Worm (Caenorhabditis elegans): Measurements from ENCODE around the gene C06H5.11.
"Not testable (repeated sequence)": the region's sequence is repeated elsewhere in the genome, so short reads cannot be mapped to it uniquely, and the experiment has no call there.

Gene C06H5.11

ce11 chrV:17893959-17894358 lies at the start of gene C06H5.11:
C06H5.11 (minus strand) TSS chrV:17894059.
- not testable (repeated sequence) for TF ChIP-seq ref-1 (GFP tag; conservative IDR thresholded peaks at IDR 0.05); med-1 (GFP tag; optimal IDR thresholded peaks at IDR 0.05; ENCODE audit: insufficient read depth); ztf-29 (GFP tag; IDR thresholded peaks at IDR 0.05)

ce11 chrV:17938978-17939377 lies 45.1 kb upstream of the C06H5.11 start:
- TF ChIP-seq klf-2 (GFP tag; conservative IDR thresholded peaks at IDR 0.05) = no peak
- TF ChIP-seq med-1 (GFP tag; optimal IDR thresholded peaks at IDR 0.05; ENCODE audit: insufficient read depth) = no peak
- TF ChIP-seq ztf-23 (GFP tag; IDR thresholded peaks at IDR 0.05) = no peak
- no peak for TF ChIP-seq tab-1 (GFP tag; IDR thresholded peaks at IDR 0.05)
- no peak for TF ChIP-seq cog-1 (tag; optimal IDR thresholded peaks at IDR 0.05)

ce11 chrV:17935857-17936256 lies 42.0 kb upstream of the C06H5.11 start:
- TF ChIP-seq ref-1 (GFP tag; conservative IDR thresholded peaks at IDR 0.05) (no peak), klf-2 (GFP tag; conservative IDR thresholded peaks at IDR 0.05) (no peak), med-1 (GFP tag; optimal IDR thresholded peaks at IDR 0.05; ENCODE audit: insufficient read depth) (no peak), cog-1 (tag; optimal IDR thresholded peaks at IDR 0.05) (no peak), T22C8.4 (GFP tag; IDR thresholded peaks at IDR 0.05) (no peak), flt-1 (GFP tag; IDR thresholded peaks at IDR 0.05) (no peak)

- TF ChIP-seq med-1 (GFP tag; optimal IDR thresholded peaks at IDR 0.05; ENCODE audit: insufficient read depth) (no peak), ztf-23 (GFP tag; IDR thresholded peaks at IDR 0.05) (no peak), ztf-29 (GFP tag; IDR thresholded peaks at IDR 0.05) (no peak), klf-2 (GFP tag; conservative IDR thresholded peaks at IDR 0.05) (no peak), flt-1 (GFP tag; IDR thresholded peaks at IDR 0.05) (no peak), T22C8.4 (GFP tag; IDR thresholded peaks at IDR 0.05) (no peak), ref-1 (GFP tag; conservative IDR thresholded peaks at IDR 0.05) (no peak), cog-1 (tag; optimal IDR thresholded peaks at IDR 0.05) (no peak), tab-1 (GFP tag; IDR thresholded peaks at IDR 0.05) (no peak)
Observed at ce11 chrV:17931795-17932194, 37.9 kb upstream of the C06H5.11 start.

ce11 chrV:17928128-17928527 lies 34.3 kb upstream of the C06H5.11 start:
- TF ChIP-seq cog-1 (tag; optimal IDR thresholded peaks at IDR 0.05) (no peak), T22C8.4 (GFP tag; IDR thresholded peaks at IDR 0.05) (no peak), ztf-29 (GFP tag; IDR thresholded peaks at IDR 0.05) (no peak), flt-1 (GFP tag; IDR thresholded peaks at IDR 0.05) (no peak), ref-1 (GFP tag; conservative IDR thresholded peaks at IDR 0.05) (no peak), ztf-23 (GFP tag; IDR thresholded peaks at IDR 0.05) (no peak), tab-1 (GFP tag; IDR thresholded peaks at IDR 0.05) (no peak), klf-2 (GFP tag; conservative IDR thresholded peaks at IDR 0.05) (no peak), med-1 (GFP tag; optimal IDR thresholded peaks at IDR 0.05; ENCODE audit: insufficient read depth) (no peak)

ce11 chrV:17924095-17925000 lies 30.5 kb upstream of the C06H5.11 start, which contains the start of gene usp-50:
usp-50 (plus strand) TSS chrV:17924916.
- TF ChIP-seq ztf-29 (GFP tag; IDR thresholded peaks at IDR 0.05) = peak; percentile 53; the same call in 1 of the 2 replicates

ce11 chrV:17921423-17921822 lies 27.6 kb upstream of the C06H5.11 start, which contains the start of gene E01B7.2:
E01B7.2 (plus strand) TSS chrV:17921772.
- TF ChIP-seq ztf-23 (GFP tag; IDR thresholded peaks at IDR 0.05) = no peak
- TF ChIP-seq ztf-29 (GFP tag; IDR thresholded peaks at IDR 0.05) = no peak
- no peak for TF ChIP-seq T22C8.4 (GFP tag; IDR thresholded peaks at IDR 0.05)
- no peak for TF ChIP-seq klf-2 (GFP tag; conservative IDR thresholded peaks at IDR 0.05)
- no peak for TF ChIP-seq tab-1 (GFP tag; IDR thresholded peaks at IDR 0.05)
- TF ChIP-seq ref-1 (GFP tag; conservative IDR thresholded peaks at IDR 0.05) = no peak

- no peak for TF ChIP-seq ztf-29 (GFP tag; IDR thresholded peaks at IDR 0.05)
- TF ChIP-seq T22C8.4 (GFP tag; IDR thresholded peaks at IDR 0.05) = no peak
- no peak for TF ChIP-seq med-1 (GFP tag; optimal IDR thresholded peaks at IDR 0.05; ENCODE audit: insufficient read depth)
Observed at ce11 chrV:17918726-17919125, 24.9 kb upstream of the C06H5.11 start, which contains the start of gene C06H5.8. C06H5.8 (plus strand) TSS chrV:17919026.

ce11 chrV:17910019-17910418 lies 16.2 kb upstream of the C06H5.11 start, which contains the start of gene dcar-1:
dcar-1 (plus strand) TSS chrV:17910319.
- TF ChIP-seq med-1 (GFP tag; optimal IDR thresholded peaks at IDR 0.05; ENCODE audit: insufficient read depth) (no peak), klf-2 (GFP tag; conservative IDR thresholded peaks at IDR 0.05) (no peak), ztf-23 (GFP tag; IDR thresholded peaks at IDR 0.05) (no peak), ztf-29 (GFP tag; IDR thresholded peaks at IDR 0.05) (no peak), ref-1 (GFP tag; conservative IDR thresholded peaks at IDR 0.05) (no peak), tab-1 (GFP tag; IDR thresholded peaks at IDR 0.05) (no peak), cog-1 (tag; optimal IDR thresholded peaks at IDR 0.05) (no peak), flt-1 (GFP tag; IDR thresholded peaks at IDR 0.05) (no peak), T22C8.4 (GFP tag; IDR thresholded peaks at IDR 0.05) (no peak)

- TF ChIP-seq T22C8.4 (GFP tag; IDR thresholded peaks at IDR 0.05) = no peak
- TF ChIP-seq med-1 (GFP tag; optimal IDR thresholded peaks at IDR 0.05; ENCODE audit: insufficient read depth) = no peak
- no peak for TF ChIP-seq ztf-29 (GFP tag; IDR thresholded peaks at IDR 0.05)
- no peak for TF ChIP-seq cog-1 (tag; optimal IDR thresholded peaks at IDR 0.05)
- TF ChIP-seq klf-2 (GFP tag; conservative IDR thresholded peaks at IDR 0.05) = no peak
- TF ChIP-seq ztf-23 (GFP tag; IDR thresholded peaks at IDR 0.05) = no peak
- no peak for TF ChIP-seq tab-1 (GFP tag; IDR thresholded peaks at IDR 0.05)
- TF ChIP-seq flt-1 (GFP tag; IDR thresholded peaks at IDR 0.05) = no peak
- TF ChIP-seq ref-1 (GFP tag; conservative IDR thresholded peaks at IDR 0.05) = no peak
Observed at ce11 chrV:17905765-17906164, 11.9 kb upstream of the C06H5.11 start.

All from whole organism, midembryonic.